Fruit fly (Drosophila melanogaster) whole organism, embryonic: ENCODE measurements around the gene Trax.
A peak's percentile ranks its signal among the peaks of the same experiment; 100 is the strongest.

ENCODE experiments used
- Atf6 ChIP-seq: fragments of 200-800 bp; sonication (Bioruptor generic); IDR thresholded peaks from 2 replicates; pipeline ENCODE4 v1.3.6; 2022; ENCODE audit warnings: missing biosample characterization, missing genetic modification characterization
- CG10147 ChIP-seq: fragments of 200-800 bp; sonication (Bioruptor generic); optimal IDR thresholded peaks from 2 replicates; lab custom pipeline; 2019; ENCODE audit warnings: missing biosample characterization, mild to moderate bottlenecking, missing genetic modification characterization, moderate library complexity
- CG14441 ChIP-seq: fragments of 200-800 bp; sonication (Bioruptor generic); IDR thresholded peaks from 2 replicates; pipeline ENCODE4 v1.3.6; 2022; ENCODE audit warnings: missing biosample characterization, missing genetic modification characterization
- CG16863 ChIP-seq: fragments of 200-800 bp; sonication (Bioruptor generic); optimal IDR thresholded peaks from 3 replicates; lab custom pipeline; 2016; ENCODE audit warnings: missing biosample characterization, missing genetic modification characterization
- CG1792 ChIP-seq: fragments of 200-800 bp; sonication (Bioruptor generic); optimal IDR thresholded peaks from 2 replicates; lab custom pipeline; 2016; ENCODE audit warnings: missing biosample characterization, missing genetic modification characterization
- CG2116 ChIP-seq: fragments of 200-800 bp; sonication (Bioruptor generic); optimal IDR thresholded peaks from 3 replicates; lab custom pipeline; 2018; ENCODE audit warnings: missing biosample characterization, mild to moderate bottlenecking, missing genetic modification characterization
- CG33557 ChIP-seq: fragments of 200-800 bp; sonication (Bioruptor generic); optimal IDR thresholded peaks from 2 replicates; lab custom pipeline; 2019; ENCODE audit warnings: missing biosample characterization, mild to moderate bottlenecking, missing genetic modification characterization, moderate library complexity
- CG34376 ChIP-seq: fragments of 200-800 bp; sonication (Bioruptor generic); optimal IDR thresholded peaks from 2 replicates; lab custom pipeline; 2018; ENCODE audit warnings: missing biosample characterization, mild to moderate bottlenecking, missing genetic modification characterization
- CG43689 ChIP-seq: fragments of 200-800 bp; sonication (Bioruptor generic); IDR thresholded peaks from 2 replicates; pipeline ENCODE4 v1.3.6; 2022; ENCODE audit warnings: missing biosample characterization, missing genetic modification characterization
- CG4404 ChIP-seq: fragments of 200-800 bp; sonication (Bioruptor generic); IDR thresholded peaks from 2 replicates; pipeline ENCODE4 v1.3.6; 2022; ENCODE audit warnings: missing biosample characterization, missing genetic modification characterization
- CG6683 ChIP-seq: fragments of 200-800 bp; sonication (Bioruptor generic); optimal IDR thresholded peaks from 2 replicates; lab custom pipeline; 2017; ENCODE audit warnings: missing biosample characterization, mild to moderate bottlenecking, missing genetic modification characterization, missing genetic modification reagents
- CG6813 ChIP-seq: fragments of 200-800 bp; sonication (Bioruptor generic); optimal IDR thresholded peaks from 2 replicates; lab custom pipeline; 2017; ENCODE audit warnings: missing biosample characterization, missing genetic modification characterization, mild to moderate bottlenecking, moderate library complexity, missing genetic modification reagents
- CG8924 ChIP-seq: fragments of 200-800 bp; optimal IDR thresholded peaks from 3 replicates; lab custom pipeline; 2019; ENCODE audit warnings: missing biosample characterization, mild to moderate bottlenecking, missing genetic modification characterization, moderate library complexity
- CG9817 ChIP-seq: fragments of 200-800 bp; sonication (Bioruptor generic); optimal IDR thresholded peaks from 2 replicates; lab custom pipeline; 2018; ENCODE audit warnings: missing biosample characterization, mild to moderate bottlenecking, missing genetic modification characterization, moderate library complexity
- D ChIP-seq, 2 experiments: fragments of 200-800 bp in 1 of 2; fragments of >200 bp in 1 of 2; sonication (Bioruptor generic) in 1 of 2; optimal IDR thresholded peaks; 2 replicates in 1 of 2; 3 replicates in 1 of 2; lab custom pipeline; 2017; ENCODE audit warnings: mild to moderate bottlenecking in 1 of 2, missing biosample characterization in 1 of 2, missing genetic modification characterization in 1 of 2, missing genetic modification reagents in 1 of 2
- Dbx ChIP-seq: fragments of 200-800 bp; sonication (Bioruptor generic); IDR thresholded peaks from 3 replicates; pipeline ENCODE4 v1.3.6; 2022; ENCODE audit warnings: missing biosample characterization, missing genetic modification characterization
- Doc2 ChIP-seq: fragments of 200-800 bp; sonication (Bioruptor generic); IDR thresholded peaks from 2 replicates; pipeline ENCODE4 v1.3.6; 2022; ENCODE audit warnings: missing biosample characterization, missing genetic modification characterization
- Ets65A ChIP-seq: fragments of 200-800 bp; sonication (Bioruptor generic); peaks from one replicate; lab custom pipeline; 2016; ENCODE audit warnings: missing biosample characterization, missing genetic modification characterization
- HLH54F ChIP-seq: fragments of 200-800 bp; sonication (Bioruptor generic); optimal IDR thresholded peaks from 3 replicates; lab custom pipeline; 2016; ENCODE audit warnings: missing biosample characterization, missing genetic modification characterization
- Hsf ChIP-seq: fragments of 200-800 bp; sonication (Bioruptor generic); optimal IDR thresholded peaks from 3 replicates; lab custom pipeline; 2016; ENCODE audit warnings: missing biosample characterization, missing genetic modification characterization
- Mrtf ChIP-seq: fragments of 200-800 bp; sonication (Bioruptor generic); IDR thresholded peaks from 3 replicates; pipeline ENCODE4 v1.3.6; 2022; ENCODE audit warnings: missing biosample characterization, missing genetic modification characterization
- Nf-YB ChIP-seq: fragments of 200-800 bp; sonication (Bioruptor generic); optimal IDR thresholded peaks from 3 replicates; lab custom pipeline; 2019; ENCODE audit warnings: missing biosample characterization, mild to moderate bottlenecking, missing genetic modification characterization, moderate library complexity
- PHDP ChIP-seq: fragments of 200-800 bp; sonication (Bioruptor generic); optimal IDR thresholded peaks from 3 replicates; lab custom pipeline; 2018; ENCODE audit warnings: missing biosample characterization, mild to moderate bottlenecking, missing genetic modification characterization, moderate library complexity
- Rfx ChIP-seq: fragments of 200-800 bp; sonication (Bioruptor generic); IDR thresholded peaks from 2 replicates; pipeline ENCODE4 v1.3.6; 2022; ENCODE audit warnings: missing biosample characterization, missing genetic modification characterization
- Usf ChIP-seq: fragments of 200-800 bp; sonication (Bioruptor generic); optimal IDR thresholded peaks from 2 replicates; lab custom pipeline; 2017; ENCODE audit warnings: missing genotype, missing biosample characterization, missing genetic modification characterization
- Xbp1 ChIP-seq: fragments of 200-800 bp; sonication (Bioruptor generic); optimal IDR thresholded peaks from 3 replicates; lab custom pipeline; 2016; ENCODE audit warnings: missing biosample characterization, mild to moderate bottlenecking, missing genetic modification characterization
- Xrp1 ChIP-seq: fragments of 200-800 bp; sonication (Bioruptor generic); IDR thresholded peaks from 2 replicates; pipeline ENCODE4 v1.3.6; 2022; ENCODE audit warnings: missing biosample characterization, missing genetic modification characterization
- amos ChIP-seq: fragments of 200-800 bp; sonication (Bioruptor generic); IDR thresholded peaks from 2 replicates; pipeline ENCODE4 v1.3.6; 2022; ENCODE audit warnings: missing biosample characterization, missing genetic modification characterization; ENCODE audit not compliant: partially characterized antibody
- ash1 ChIP-seq: fragments of 200-800 bp; sonication (Bioruptor generic); optimal IDR thresholded peaks from 2 replicates; lab custom pipeline; 2018; ENCODE audit warnings: missing biosample characterization, mild to moderate bottlenecking, missing genetic modification characterization
- ato ChIP-seq: fragments of 200-800 bp; sonication (Bioruptor generic); IDR thresholded peaks from 2 replicates; pipeline ENCODE4 v1.3.6; 2022; ENCODE audit warnings: missing biosample characterization, missing genetic modification characterization; ENCODE audit not compliant: partially characterized antibody
- az2 ChIP-seq: fragments of 200-800 bp; sonication (Bioruptor generic); optimal IDR thresholded peaks from 3 replicates; lab custom pipeline; 2016; ENCODE audit warnings: missing biosample characterization, missing genetic modification characterization
- bcd ChIP-seq: fragments of 200-800 bp; sonication (Bioruptor generic); optimal IDR thresholded peaks from 2 replicates; lab custom pipeline; 2017; ENCODE audit warnings: missing biosample characterization, mild to moderate bottlenecking, missing genetic modification characterization
- bsh ChIP-seq, 2 experiments: fragments of 200-800 bp; sonication (Bioruptor generic); optimal IDR thresholded peaks; 2 replicates each; lab custom pipeline; 2017 to 2018; ENCODE audit warnings: mild to moderate bottlenecking in 2 of 2, missing biosample characterization in 2 of 2, missing genetic modification characterization in 2 of 2, moderate library complexity in 1 of 2
- caup ChIP-seq: fragments of 200-800 bp; sonication (Bioruptor generic); optimal IDR thresholded peaks from 3 replicates; lab custom pipeline; 2017; ENCODE audit warnings: missing biosample characterization, mild to moderate bottlenecking, missing genetic modification characterization, moderate library complexity; ENCODE audit not compliant: severe bottlenecking
- dpn ChIP-seq, 2 experiments: fragments of 200-800 bp; sonication (Bioruptor generic); optimal IDR thresholded peaks; 3 replicates each; lab custom pipeline; 2016; ENCODE audit warnings: missing biosample characterization in 2 of 2, missing genetic modification characterization in 2 of 2
- her ChIP-seq: fragments of 200-800 bp; sonication (Bioruptor generic); optimal IDR thresholded peaks from 2 replicates; lab custom pipeline; 2016; ENCODE audit warnings: missing biosample characterization, missing genetic modification characterization
- lola ChIP-seq, 3 experiments: fragments of >200 bp in 2 of 3; fragments of 200-800 bp in 1 of 3; sonication (Bioruptor generic) in 1 of 3; optimal IDR thresholded peaks; 2 replicates each; lab custom pipeline; 2017 to 2019; ENCODE audit warnings: missing biosample characterization in 3 of 3, missing genetic modification characterization in 3 of 3, mild to moderate bottlenecking in 1 of 3, moderate library complexity in 1 of 3
- mirr ChIP-seq: fragments of 200-800 bp; sonication (Bioruptor generic); optimal IDR thresholded peaks from 3 replicates; lab custom pipeline; 2018; ENCODE audit warnings: missing biosample characterization, mild to moderate bottlenecking, missing genetic modification characterization
- phol ChIP-seq: fragments of 200-800 bp; sonication (Bioruptor generic); optimal IDR thresholded peaks from 3 replicates; lab custom pipeline; 2018; ENCODE audit warnings: missing biosample characterization, mild to moderate bottlenecking, missing genetic modification characterization, moderate library complexity
- repo ChIP-seq: fragments of 200-800 bp; sonication (Bioruptor generic); optimal IDR thresholded peaks from 2 replicates; lab custom pipeline; 2016; ENCODE audit warnings: missing biosample characterization, missing genetic modification characterization
- run ChIP-seq: fragments of 200-800 bp; sonication (Bioruptor generic); optimal IDR thresholded peaks from 3 replicates; lab custom pipeline; 2018; ENCODE audit warnings: missing biosample characterization, mild to moderate bottlenecking, missing genetic modification characterization
- sisA ChIP-seq: fragments of 200-800 bp; sonication (Bioruptor generic); IDR thresholded peaks from 2 replicates; pipeline ENCODE4 v1.3.6; 2022; ENCODE audit warnings: missing biosample characterization, missing genetic modification characterization
- sob ChIP-seq: fragments of 200-800 bp; sonication (Bioruptor generic); IDR thresholded peaks from 2 replicates; pipeline ENCODE4 v1.3.6; 2022; ENCODE audit warnings: missing biosample characterization, missing genetic modification characterization
- sr ChIP-seq: fragments of 200-800 bp; sonication (Bioruptor generic); IDR thresholded peaks from 3 replicates; pipeline ENCODE4 v1.3.6; 2022; ENCODE audit warnings: missing biosample characterization, missing genetic modification characterization
- twi ChIP-seq: fragments of 200-800 bp; optimal IDR thresholded peaks from 2 replicates; lab custom pipeline; 2019; ENCODE audit warnings: missing biosample characterization, mild to moderate bottlenecking, missing genetic modification characterization, moderate library complexity
- tx ChIP-seq: fragments of 200-800 bp; sonication (Bioruptor generic); optimal IDR thresholded peaks from 2 replicates; lab custom pipeline; 2016; ENCODE audit warnings: missing biosample characterization, missing genetic modification characterization
- zen ChIP-seq: fragments of 200-800 bp; sonication (Bioruptor generic); optimal IDR thresholded peaks from 3 replicates; lab custom pipeline; 2018; ENCODE audit warnings: missing biosample characterization, mild to moderate bottlenecking, missing genetic modification characterization, moderate library complexity

The Trax gene

DNA sequence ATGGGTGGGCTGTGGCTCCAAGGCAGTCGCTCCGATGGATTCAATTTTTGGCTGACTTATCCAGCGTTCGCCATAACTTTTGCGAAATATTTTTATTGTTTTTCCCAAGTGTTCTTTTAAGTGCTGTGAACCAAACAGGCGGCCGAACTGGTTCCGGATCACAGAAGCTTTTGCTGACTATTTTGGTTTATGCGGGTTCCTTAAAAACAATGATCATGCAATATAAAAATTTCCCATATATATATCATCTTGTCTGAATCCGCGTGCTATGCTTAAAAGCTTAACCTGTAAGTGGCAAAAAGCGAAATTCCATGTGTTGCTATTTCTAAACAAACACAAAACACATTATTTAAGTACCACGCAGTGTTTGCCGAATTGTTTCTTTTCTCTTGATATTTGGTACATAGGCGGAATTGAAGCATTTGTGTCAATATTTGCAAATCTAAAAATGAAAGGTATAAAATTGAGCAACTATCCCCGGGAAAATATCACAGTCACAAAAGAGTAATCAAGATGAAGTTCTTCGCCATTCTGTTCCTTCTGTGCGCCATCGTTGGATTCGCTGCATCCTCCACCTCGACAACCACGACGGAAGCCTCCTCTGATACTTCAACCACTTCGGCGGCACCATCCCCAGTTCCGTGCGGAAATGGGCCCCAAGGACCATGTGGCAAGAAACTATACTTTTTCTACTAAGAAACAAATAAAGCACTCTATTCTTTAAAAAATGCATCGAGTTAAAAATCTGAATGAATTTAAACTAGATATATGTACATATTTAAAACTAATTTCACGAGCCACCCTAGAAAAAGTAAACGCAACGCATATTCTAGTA, 41.4 kb upstream of the Trax start, which contains the start of the genes CG6276 and CG44040 (continued):
- TF ChIP-seq CG2116 (peak; percentile 24), CG9817 (tag; lab: Kevin White, UChicago) (peak; percentile 42), CG4404 (GFP tag; lab: Robert Waterston, UW) (peak; percentile 34; the same call in 1 of the 2 replicates), CG6813 (GFP tag; lab: Kevin White, UChicago) (peak; percentile 36), CG1792 (peak; percentile 63), CG34376 (peak; percentile 58), Usf (GFP tag; lab: Kevin White, UChicago) (peak; percentile 11), twi (tag; lab: Kevin White, UChicago) (no peak), her (peak; percentile 4), az2 (GFP tag; lab: Kevin White, UChicago) (peak; percentile 27), Ets65A (GFP tag; lab: Kevin White, UChicago) (peak; percentile 92), phol (tag; lab: Kevin White, UChicago) (peak; percentile 42), sob (GFP tag; lab: Robert Waterston, UW) (peak; percentile 56), run (tag; lab: Kevin White, UChicago) (no peak), Xbp1 (GFP tag; lab: Kevin White, UChicago) (peak; percentile 35), CG8924 (tag; lab: Kevin White, UChicago) (peak; percentile 41), Atf6 (GFP tag; lab: Robert Waterston, UW) (peak; percentile 62; the same call in 1 of the 2 replicates), amos (GFP tag; lab: Robert Waterston, UW) (peak; percentile 19; the same call in 1 of the 2 replicates), PHDP (tag; lab: Kevin White, UChicago) (peak; percentile 27), CG10147 (GFP tag; lab: Kevin White, UChicago) (peak; percentile 32), CG6683 (peak; percentile 0), caup (GFP tag; lab: Kevin White, UChicago) (peak; percentile 60), Hsf (GFP tag; lab: Kevin White, UChicago) (peak; percentile 33), CG33557 (GFP tag; lab: Kevin White, UChicago) (no peak), Nf-YB (GFP tag; lab: Kevin White, UChicago) (no peak), sisA (no peak), Dbx (GFP tag; lab: Robert Waterston, UW) (peak; percentile 40; the same call in 1 of the 3 replicates), repo (GFP tag; lab: Kevin White, UChicago) (no peak), Xrp1 (GFP tag; lab: Robert Waterston, UW) (peak; percentile 52; the same call in 1 of the 2 replicates), CG14441 (GFP tag; lab: Robert Waterston, UW) (peak; percentile 59), zen (tag; lab: Kevin White, UChicago) (no peak), lola (GFP tag; optimal IDR thresholded peaks at IDR 0.05; lab: Kevin White, UChicago) (peak in 1 of 3 experiments; percentile 19), CG43689 (peak; percentile 43; the same call in 1 of the 2 replicates), CG16863 (GFP tag; lab: Kevin White, UChicago) (peak; percentile 9), bcd (GFP tag; lab: Kevin White, UChicago) (peak; percentile 48), Doc2 (GFP tag; lab: Robert Waterston, UW) (no peak), sr (GFP tag; lab: Robert Waterston, UW) (no peak), D (optimal IDR thresholded peaks at IDR 0.05; lab: Kevin White, UChicago) (no peak), D (GFP tag; optimal IDR thresholded peaks at IDR 0.05; lab: Kevin White, UChicago) (peak; percentile 12), dpn (GFP tag; optimal IDR thresholded peaks at IDR 0.05; lab: Kevin White, UChicago) (peak; percentile 43 to 44), bsh (GFP tag; optimal IDR thresholded peaks at IDR 0.05; lab: Kevin White, UChicago) (peak in 1 of 2 experiments; percentile 58), Mrtf (GFP tag; lab: Robert Waterston, UW) (peak; percentile 39; the same call in 1 of the 3 replicates), ato (GFP tag; lab: Robert Waterston, UW) (no peak), Rfx (peak; percentile 65), HLH54F (GFP tag; lab: Kevin White, UChicago) (peak; percentile 21), mirr (no peak), tx (GFP tag; lab: Kevin White, UChicago) (peak; percentile 52), ash1 (GFP tag; lab: Kevin White, UChicago) (no peak)
